Fruit fly (Drosophila melanogaster): ENCODE data around the gene fabp.

DNA sequence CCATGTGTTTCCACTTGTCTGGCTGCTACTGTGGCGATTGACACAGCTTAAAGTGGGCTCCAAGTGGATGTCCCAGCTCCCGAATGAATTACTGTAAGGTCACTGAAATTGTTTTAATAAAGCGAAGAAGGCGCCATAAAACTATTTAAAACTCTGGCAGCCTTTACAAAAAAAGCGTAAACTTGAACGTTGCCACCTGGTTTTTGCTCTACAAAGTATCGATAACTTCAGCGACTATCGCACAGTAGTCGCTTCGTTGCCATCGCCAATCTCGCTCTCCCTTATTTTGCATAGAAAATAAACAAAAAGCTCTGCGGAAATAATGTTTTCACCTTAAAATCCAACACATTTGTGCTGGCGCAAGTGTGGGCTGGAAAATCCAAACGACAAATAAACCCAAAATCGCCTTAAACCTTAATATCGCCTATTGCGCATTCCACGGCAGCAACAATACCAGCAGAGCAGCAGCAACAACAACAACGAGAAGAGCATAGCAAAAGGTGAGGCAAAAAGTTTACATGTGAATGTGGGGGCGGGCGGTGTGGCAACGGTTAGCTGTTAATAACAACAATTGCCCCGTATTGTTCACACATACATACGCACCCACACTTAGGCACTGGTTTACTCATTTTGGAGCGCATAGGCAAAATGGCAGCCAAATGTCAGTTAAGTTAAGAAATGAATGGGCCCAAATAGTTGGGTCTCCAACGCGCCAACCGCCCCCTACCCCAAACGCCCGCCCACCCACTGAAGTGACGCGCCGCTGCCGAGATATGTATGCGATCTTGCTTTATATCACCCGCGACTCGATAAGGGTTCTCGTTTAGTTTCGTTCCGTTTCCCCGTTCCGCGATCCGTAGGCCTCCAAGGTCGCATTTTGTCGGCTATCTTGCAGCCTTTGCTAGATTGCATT, 14.7 kb upstream of the fabp start, which contains the start of gene wkd:
- TF ChIP-seq NFAT (GFP tag; IDR thresholded peaks at IDR 0.05) (no peak), CG15269 (tag; optimal IDR thresholded peaks at IDR 0.05) (no peak), ssp (GFP tag; IDR thresholded peaks at IDR 0.05) (no peak), nmo (GFP tag; optimal IDR thresholded peaks at IDR 0.05) (peak; percentile 37), cad (GFP tag; optimal IDR thresholded peaks at IDR 0.05) (no peak), Doc2 (GFP tag; IDR thresholded peaks at IDR 0.05) (no peak), CG16863 (GFP tag; optimal IDR thresholded peaks at IDR 0.05) (no peak), B-H2 (GFP tag; optimal IDR thresholded peaks at IDR 0.05) (no peak), Pdp1 (GFP tag; optimal IDR thresholded peaks at IDR 0.05) (no peak), nerfin-2 (GFP tag; IDR thresholded peaks at IDR 0.05; ENCODE audit: partially characterized antibody) (peak; percentile 53; the same call in 1 of the 2 replicates), Dek (tag; optimal IDR thresholded peaks at IDR 0.05) (no peak)
